Worm (Caenorhabditis elegans) whole organism, L4 larva: ENCODE results near the gene cyp-25A2.

Experiments used
- D1046.2 ChIP-seq: fragments of 200-800 bp; sonication (Bioruptor generic); IDR thresholded peaks from 2 replicates; pipeline ENCODE4 v1.3.6; 2022; ENCODE audit warnings: missing genetic modification characterization, missing compliant biosample characterization
- F10B5.3 ChIP-seq: sonication (generic microtip); optimal IDR thresholded peaks from 2 replicates; lab custom pipeline; 2016; ENCODE audit warnings: mild to moderate bottlenecking, missing genetic modification characterization, missing compliant biosample characterization
- F26F4.8 ChIP-seq: fragments of 200-800 bp; sonication (Bioruptor generic); conservative IDR thresholded peaks from 2 replicates; pipeline ENCODE4 v1.3.6; 2022; ENCODE audit warnings: missing genetic modification characterization, missing compliant biosample characterization
- F49E8.2 ChIP-seq: sonication (generic microtip); optimal IDR thresholded peaks from 2 replicates; lab custom pipeline; 2016; ENCODE audit warnings: missing compliant biosample characterization, mild to moderate bottlenecking, missing genetic modification characterization, borderline replicate concordance
- ZK337.2 ChIP-seq: fragments of 200-800 bp; sonication (Bioruptor generic); IDR thresholded peaks from 2 replicates; pipeline ENCODE4 v1.3.6; 2022; ENCODE audit warnings: missing genetic modification reagents, missing genetic modification characterization, missing compliant biosample characterization
- aha-1 ChIP-seq: fragments of 150-350 bp; peaks from one replicate; lab custom pipeline; 2014; ENCODE audit warnings: missing biosample characterization, missing genetic modification characterization
- aly-2 ChIP-seq: sonication (generic microtip); optimal IDR thresholded peaks from 2 replicates; lab custom pipeline; 2018; ENCODE audit warnings: missing biosample characterization, missing genetic modification characterization
- ama-1 ChIP-seq: fragments of 150-350 bp; optimal IDR thresholded peaks from 2 replicates; lab custom pipeline; 2014; ENCODE audit warnings: inconsistent platforms, mixed read lengths
- attf-4 ChIP-seq: sonication (generic microtip); optimal IDR thresholded peaks from 3 replicates; lab custom pipeline; 2017; ENCODE audit warnings: missing biosample characterization, missing genetic modification characterization
- ceh-28 ChIP-seq: fragments of 150-350 bp; optimal IDR thresholded peaks from 2 replicates; lab custom pipeline; 2014; ENCODE audit warnings: missing biosample characterization, missing genetic modification reagents, missing genetic modification characterization
- ceh-32 ChIP-seq: sonication (generic microtip); optimal IDR thresholded peaks from 2 replicates; lab custom pipeline; 2016; ENCODE audit warnings: mild to moderate bottlenecking, missing genetic modification characterization, missing compliant biosample characterization; ENCODE audit not compliant: poor library complexity
- cey-2 ChIP-seq: sonication (generic microtip); optimal IDR thresholded peaks from 3 replicates; lab custom pipeline; 2017; ENCODE audit warnings: missing genetic modification characterization, mild to moderate bottlenecking, missing compliant biosample characterization, antibody characterized with exemption, borderline replicate concordance; ENCODE audit not compliant: insufficient read depth
- daf-12 ChIP-seq: fragments of 150-350 bp; optimal IDR thresholded peaks from 2 replicates; lab custom pipeline; 2014; ENCODE audit warnings: missing biosample characterization, missing genetic modification reagents, missing genetic modification characterization
- daf-19 ChIP-seq: fragments of 200-800 bp; sonication (Bioruptor generic); conservative IDR thresholded peaks from 2 replicates; pipeline ENCODE4 v1.3.6; 2022; ENCODE audit warnings: missing genetic modification characterization, missing compliant biosample characterization
- dmd-9 ChIP-seq: fragments of 200-800 bp; sonication (Bioruptor generic); IDR thresholded peaks from 2 replicates; pipeline ENCODE4 v1.3.6; 2022; ENCODE audit warnings: missing genetic modification reagents, missing genetic modification characterization, missing compliant biosample characterization
- dpl-1 ChIP-seq: fragments of 150-350 bp; optimal IDR thresholded peaks from 2 replicates; lab custom pipeline; 2014; ENCODE audit warnings: missing biosample characterization, missing genetic modification reagents, missing genetic modification characterization
- egl-43 ChIP-seq: fragments of 200-800 bp; sonication (Bioruptor generic); IDR thresholded peaks from 2 replicates; pipeline ENCODE4 v1.3.6; 2022; ENCODE audit warnings: missing genetic modification reagents, missing genetic modification characterization, missing compliant biosample characterization
- hmg-1.1 ChIP-seq: fragments of 200-800 bp; sonication (Bioruptor generic); IDR thresholded peaks from 2 replicates; pipeline ENCODE4 v1.3.6; 2022; ENCODE audit warnings: missing genetic modification reagents, missing genetic modification characterization, missing compliant biosample characterization
- jun-1 ChIP-seq: fragments of 150-350 bp; optimal IDR thresholded peaks from 2 replicates; lab custom pipeline; 2014; ENCODE audit warnings: missing biosample characterization, missing genetic modification reagents, missing genetic modification characterization
- lim-7 ChIP-seq: fragments of 200-800 bp; sonication (Bioruptor generic); IDR thresholded peaks from 2 replicates; pipeline ENCODE4 v1.3.6; 2022; ENCODE audit warnings: missing genetic modification characterization, missing compliant biosample characterization
- lin-1 ChIP-seq: fragments of 200-800 bp; sonication (Bioruptor generic); IDR thresholded peaks from 2 replicates; pipeline ENCODE4 v1.3.6; 2022; ENCODE audit warnings: missing genetic modification reagents, missing genetic modification characterization, missing compliant biosample characterization
- lin-29 ChIP-seq: fragments of 200-800 bp; sonication (Bioruptor generic); IDR thresholded peaks from 2 replicates; pipeline ENCODE4 v1.3.6; 2022; ENCODE audit warnings: missing genetic modification reagents, missing genetic modification characterization, missing compliant biosample characterization
- lsy-2 ChIP-seq, 2 experiments: fragments of 150-350 bp in 1 of 2; sonication (generic microtip) in 1 of 2; optimal IDR thresholded peaks; 2 replicates each; lab custom pipeline; 2014 to 2017; ENCODE audit warnings: missing biosample characterization in 2 of 2, missing genetic modification characterization in 2 of 2
- mdl-1 ChIP-seq, 2 experiments: fragments of 150-350 bp in 1 of 2; sonication (generic microtip) in 1 of 2; optimal IDR thresholded peaks; 2 replicates each; lab custom pipeline; 2014 to 2017; ENCODE audit warnings: missing biosample characterization in 2 of 2, missing genetic modification characterization in 2 of 2
- mep-1 ChIP-seq: fragments of 150-350 bp; sonication (generic microtip); optimal IDR thresholded peaks from 3 replicates; lab custom pipeline; 2014; ENCODE audit warnings: missing biosample characterization, missing genetic modification characterization
- mxl-3 ChIP-seq: fragments of 200-800 bp; sonication (Bioruptor generic); optimal IDR thresholded peaks from 2 replicates; lab custom pipeline; 2018; ENCODE audit warnings: mild to moderate bottlenecking, missing genetic modification characterization, missing compliant biosample characterization
- nhr-10 ChIP-seq: fragments of 150-350 bp; optimal IDR thresholded peaks from 2 replicates; lab custom pipeline; 2014; ENCODE audit warnings: missing biosample characterization, missing genetic modification characterization
- nhr-237 ChIP-seq: sonication (generic microtip); optimal IDR thresholded peaks from 2 replicates; lab custom pipeline; 2017; ENCODE audit warnings: missing biosample characterization, missing genetic modification characterization
- nhr-28 ChIP-seq: fragments of 150-350 bp; optimal IDR thresholded peaks from 2 replicates; lab custom pipeline; 2014; ENCODE audit warnings: missing biosample characterization, missing genetic modification characterization
- nhr-42 ChIP-seq: fragments of 200-800 bp; sonication (Bioruptor generic); IDR thresholded peaks from 2 replicates; pipeline ENCODE4 v1.3.6; 2022; ENCODE audit warnings: missing genetic modification characterization, missing compliant biosample characterization
- nhr-48 ChIP-seq: sonication (generic microtip); optimal IDR thresholded peaks from 2 replicates; lab custom pipeline; 2016; ENCODE audit warnings: mild to moderate bottlenecking, missing genetic modification characterization, missing compliant biosample characterization
- nhr-6 ChIP-seq: fragments of 150-350 bp; optimal IDR thresholded peaks from 2 replicates; lab custom pipeline; 2014; ENCODE audit warnings: missing biosample characterization, missing genetic modification characterization
- pha-4 ChIP-seq, 2 experiments: fragments of 150-350 bp in 1 of 2; fragments of 200-800 bp in 1 of 2; sonication (Bioruptor generic) in 1 of 2; IDR thresholded peaks in 1 of 2; optimal IDR thresholded peaks in 1 of 2; 2 replicates each; pipeline versions ENCODE4 v1.3.6 to Lab custom; 2014 to 2022; ENCODE audit warnings: missing genetic modification characterization in 2 of 2, missing genetic modification reagents in 2 of 2, missing biosample characterization in 1 of 2, missing compliant biosample characterization in 1 of 2
- php-3 ChIP-seq: fragments of 200-800 bp; sonication (Bioruptor generic); IDR thresholded peaks from 2 replicates; pipeline ENCODE4 v1.3.6; 2022; ENCODE audit warnings: missing genetic modification reagents, missing genetic modification characterization, missing compliant biosample characterization
- sdz-12 ChIP-seq: fragments of 200-800 bp; sonication (Bioruptor generic); optimal IDR thresholded peaks from 2 replicates; lab custom pipeline; 2018; ENCODE audit warnings: mild to moderate bottlenecking, missing genetic modification characterization, missing compliant biosample characterization
- spr-3 ChIP-seq: fragments of 200-800 bp; sonication (Bioruptor generic); optimal IDR thresholded peaks from 2 replicates; lab custom pipeline; 2018; ENCODE audit warnings: mild to moderate bottlenecking, missing genetic modification characterization, missing compliant biosample characterization
- tag-97 ChIP-seq: fragments of 200-800 bp; sonication (Bioruptor generic); IDR thresholded peaks from 2 replicates; pipeline ENCODE4 v1.3.6; 2022; ENCODE audit warnings: missing genetic modification characterization, missing compliant biosample characterization
- unc-62 ChIP-seq, 3 experiments: fragments of 150-350 bp in 1 of 3; sonication (generic microtip); optimal IDR thresholded peaks in 2 of 3; peaks in 1 of 3; 1 replicate in 1 of 3; 2 replicates in 2 of 3; lab custom pipeline; 2014 to 2017; ENCODE audit warnings: missing biosample characterization in 3 of 3, missing genetic modification characterization in 3 of 3, missing genetic modification reagents in 3 of 3, missing genotype in 1 of 3
- zfp-3 ChIP-seq: fragments of 200-800 bp; sonication (Bioruptor generic); conservative IDR thresholded peaks from 2 replicates; pipeline ENCODE4 v1.3.6; 2022; ENCODE audit warnings: missing genetic modification reagents, missing genetic modification characterization, missing compliant biosample characterization
- zip-2 ChIP-seq: fragments of 150-350 bp; optimal IDR thresholded peaks from 2 replicates; lab custom pipeline; 2014; ENCODE audit warnings: missing biosample characterization, missing genetic modification characterization

Gene cyp-25A2

ce11 chrIII:3789688-3790371 lies 45.2 kb upstream of the cyp-25A2 start (continued):
- TF ChIP-seq nhr-28 (tag; lab: Kevin White, UChicago) (no peak), nhr-237 (tag; lab: Kevin White, UChicago) (no peak), egl-43 (no peak), ceh-28 (tag; lab: Kevin White, UChicago) (no peak)
- TF ChIP-seq, all 104 proteins: peak for 10

- TF ChIP-seq pha-4 (GFP tag; IDR thresholded peaks at IDR 0.05; lab: Robert Waterston, UW) (no peak), pha-4 (tag; optimal IDR thresholded peaks at IDR 0.05; lab: Kevin White, UChicago) (no peak), mep-1 (tag; lab: Kevin White, UChicago) (peak; percentile 1), nhr-10 (tag; lab: Kevin White, UChicago) (no peak), aha-1 (tag; lab: Kevin White, UChicago) (peak; percentile 49), lim-7 (GFP tag; lab: Robert Waterston, UW) (0 out of 2 replicates have a peak, but pooled peaks have one; percentile 31), dpl-1 (GFP tag; lab: Kevin White, UChicago) (peak; percentile 40)
Measured at ce11 chrIII:3790855-3791254, 44.2 kb upstream of the cyp-25A2 start.

ce11 chrIII:3795933-3796332 lies 39.1 kb upstream of the cyp-25A2 start:
- TF ChIP-seq cey-2 (tag; lab: Kevin White, UChicago) (no peak), F49E8.2 (no peak), nhr-6 (tag; lab: Kevin White, UChicago) (no peak), zip-2 (tag; lab: Kevin White, UChicago) (no peak), aha-1 (tag; lab: Kevin White, UChicago) (peak; percentile 21), jun-1 (no peak), unc-62 (GFP tag; optimal IDR thresholded peaks at IDR 0.05 in 1 of 2; lab: Kevin White, UChicago) (peak in 1 of 2 experiments; percentile 34), unc-62 (tag; optimal IDR thresholded peaks at IDR 0.05; lab: Kevin White, UChicago) (no peak), daf-19 (no peak), daf-12 (tag; lab: Kevin White, UChicago) (no peak), ceh-32 (tag; lab: Kevin White, UChicago) (no peak)

- 0 out of 2 replicates have a peak, but pooled peaks have one; percentile 7 for TF ChIP-seq ZK337.2 (GFP tag; lab: Robert Waterston, UW)
- peak; percentile 65 for TF ChIP-seq lim-7 (GFP tag; lab: Robert Waterston, UW)
- no peak for TF ChIP-seq F10B5.3 (tag; lab: Kevin White, UChicago)
- 0 out of 2 replicates have a peak, but pooled peaks have one; percentile 28 for TF ChIP-seq hmg-1.1 (GFP tag; lab: Robert Waterston, UW)
- TF ChIP-seq php-3 (GFP tag; lab: Robert Waterston, UW) = peak; percentile 38; the same call in 1 of the 2 replicates
- TF ChIP-seq mdl-1 (tag; optimal IDR thresholded peaks at IDR 0.05; lab: Kevin White, UChicago) = peak in 1 of 2 experiments; percentile 59
- TF ChIP-seq F49E8.2 = no peak
- TF ChIP-seq mep-1 (tag; lab: Kevin White, UChicago) = peak; percentile 47
- TF ChIP-seq tag-97 (GFP tag; lab: Robert Waterston, UW) = no peak
- TF ChIP-seq nhr-28 (tag; lab: Kevin White, UChicago) = peak; percentile 23
- no peak for TF ChIP-seq spr-3
- TF ChIP-seq D1046.2 = no peak
- TF ChIP-seq attf-4 (tag; lab: Kevin White, UChicago) = no peak
- peak; percentile 93 for TF ChIP-seq aha-1 (tag; lab: Kevin White, UChicago)
- TF ChIP-seq zfp-3 (GFP tag; lab: Robert Waterston, UW) = 0 out of 2 replicates have a peak, but pooled peaks have one; percentile 25
- peak; percentile 24 for TF ChIP-seq nhr-48 (tag; lab: Kevin White, UChicago)
- TF ChIP-seq lin-29 = no peak
- TF ChIP-seq ama-1 (lab: Kevin White, UChicago) = peak; percentile 6
- TF ChIP-seq dpl-1 (GFP tag; lab: Kevin White, UChicago) = no peak
- TF ChIP-seq F26F4.8 (GFP tag; lab: Robert Waterston, UW) = no peak
- TF ChIP-seq nhr-42 (GFP tag; lab: Robert Waterston, UW) = no peak
- TF ChIP-seq ceh-32 (tag; lab: Kevin White, UChicago) = no peak
- TF ChIP-seq lin-1 = no peak
- TF ChIP-seq zip-2 (tag; lab: Kevin White, UChicago) = no peak
- no peak for TF ChIP-seq aly-2 (tag; lab: Kevin White, UChicago)
- no peak for TF ChIP-seq sdz-12 (GFP tag; lab: Kevin White, UChicago)
- peak; percentile 37 for TF ChIP-seq mxl-3 (GFP tag; lab: Kevin White, UChicago)
- 0 out of 2 replicates have a peak, but pooled peaks have one; percentile 30 for TF ChIP-seq dmd-9 (GFP tag; lab: Robert Waterston, UW)
- TF ChIP-seq lsy-2 (tag; optimal IDR thresholded peaks at IDR 0.05; lab: Kevin White, UChicago) = peak; percentile 32 to 33
Measured at ce11 chrIII:3797180-3798026, 37.6 kb upstream of the cyp-25A2 start.
